Worm (Caenorhabditis elegans): ENCODE results near the gene igcm-2.

DNA sequence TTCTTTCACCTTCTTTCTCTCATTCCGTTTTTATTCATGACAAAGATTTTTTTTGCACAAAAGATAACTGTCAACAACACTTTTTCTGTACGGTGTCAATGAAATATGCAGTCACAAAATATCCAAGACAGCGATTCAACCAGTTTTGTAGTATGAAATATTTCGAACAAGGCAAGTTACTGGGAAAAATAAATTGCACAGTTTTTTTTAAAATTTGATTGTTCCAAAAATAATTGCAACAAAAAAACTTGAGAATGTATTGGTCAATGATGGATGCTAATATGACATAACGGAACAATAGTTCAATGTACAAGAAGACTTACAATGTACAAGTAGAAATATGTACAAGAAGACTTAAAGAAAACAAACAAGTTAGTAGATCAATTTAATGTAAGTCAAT, 45.6 kb downstream of the igcm-2 start:
- TF ChIP-seq F13H6.1 (tag; optimal IDR thresholded peaks at IDR 0.05) (no peak), syd-9 (tag; optimal IDR thresholded peaks at IDR 0.05) (no peak), ama-1 (optimal IDR thresholded peaks at IDR 0.05) (no peak), hlh-30 (tag; optimal IDR thresholded peaks at IDR 0.05; ENCODE audit: insufficient read depth) (no peak), unc-86 (tag; optimal IDR thresholded peaks at IDR 0.05) (no peak), ceh-2 (tag; optimal IDR thresholded peaks at IDR 0.05) (no peak), dve-1 (tag; optimal IDR thresholded peaks at IDR 0.05) (no peak), ceh-14 (tag; optimal IDR thresholded peaks at IDR 0.05) (no peak), eyg-1 (tag; optimal IDR thresholded peaks at IDR 0.05) (no peak), T23F11.4 (GFP tag; optimal IDR thresholded peaks at IDR 0.05) (no peak), rnt-1 (tag; optimal IDR thresholded peaks at IDR 0.05) (no peak), ceh-22 (tag; optimal IDR thresholded peaks at IDR 0.05) (no peak), pqm-1 (tag; optimal IDR thresholded peaks at IDR 0.05) (no peak), fkh-10 (GFP tag; optimal IDR thresholded peaks at IDR 0.05) (no peak)

Measured in whole organism, late embryonic.